Fruit fly (Drosophila melanogaster): ENCODE data around the gene Cpr66Cb.

The Cpr66Cb gene

dm6 chr3L:8358776-8359455, 22.4 kb downstream of the Cpr66Cb start:
- TF ChIP-seq noc (tag; optimal IDR thresholded peaks at IDR 0.05), result peak; percentile 60

DNA sequence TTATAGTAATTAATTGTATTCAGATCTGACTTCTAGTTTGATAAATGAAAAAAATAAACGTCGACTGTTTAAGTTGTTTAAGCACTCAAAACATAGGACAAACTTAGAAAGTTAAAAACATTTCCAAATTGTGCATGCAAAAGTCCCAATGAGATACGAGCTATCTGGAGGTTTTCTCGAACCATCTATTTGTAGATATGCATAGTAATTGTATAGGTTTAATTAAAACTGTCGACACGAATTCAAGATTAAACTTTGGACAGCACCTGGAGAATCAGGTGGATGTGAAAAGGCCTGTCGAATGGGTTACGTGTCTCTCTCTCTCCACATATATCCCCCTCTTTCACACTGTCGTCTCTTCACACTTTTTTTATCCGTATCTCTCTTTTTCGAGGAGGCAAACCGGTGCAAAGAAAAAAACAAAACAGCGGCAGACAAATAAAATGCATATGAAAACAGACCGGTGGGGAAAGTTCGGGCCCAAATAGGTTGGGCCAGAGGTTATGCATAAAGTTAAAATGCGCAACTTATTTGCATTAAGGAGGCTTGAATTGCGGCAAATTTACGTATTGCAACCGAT, 23.7 kb downstream of the Cpr66Cb start:
- TF ChIP-seq noc (tag; optimal IDR thresholded peaks at IDR 0.05), result no peak

DNA sequence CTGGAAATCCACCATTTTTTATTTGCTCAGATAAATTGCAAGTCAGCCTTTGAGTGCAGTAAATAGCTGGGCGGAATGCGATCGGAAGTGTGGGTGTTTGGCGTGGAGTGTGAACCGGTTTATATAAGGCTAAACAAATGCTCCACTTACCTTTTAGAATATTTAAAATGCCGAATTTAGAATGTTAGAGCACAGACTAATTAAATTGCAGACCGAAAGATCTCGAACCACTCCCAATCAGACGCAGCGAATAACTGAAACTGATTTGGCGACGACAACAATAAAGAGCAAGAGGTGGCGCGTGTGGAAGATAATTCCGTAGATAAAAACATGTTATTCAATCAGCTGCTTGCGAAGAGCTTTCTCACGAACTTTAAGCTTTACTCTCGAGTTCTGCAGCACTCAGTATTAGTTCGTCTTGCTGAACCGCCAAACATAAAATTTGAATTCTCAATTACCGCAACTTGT, 24.2 kb downstream of the Cpr66Cb start, which contains the start of gene Idh:
Gene Idh, minus strand, starts transcription at position 264 of the 468 bp plus-strand sequence.
- TF ChIP-seq noc (tag; optimal IDR thresholded peaks at IDR 0.05), result peak; percentile 61

DNA sequence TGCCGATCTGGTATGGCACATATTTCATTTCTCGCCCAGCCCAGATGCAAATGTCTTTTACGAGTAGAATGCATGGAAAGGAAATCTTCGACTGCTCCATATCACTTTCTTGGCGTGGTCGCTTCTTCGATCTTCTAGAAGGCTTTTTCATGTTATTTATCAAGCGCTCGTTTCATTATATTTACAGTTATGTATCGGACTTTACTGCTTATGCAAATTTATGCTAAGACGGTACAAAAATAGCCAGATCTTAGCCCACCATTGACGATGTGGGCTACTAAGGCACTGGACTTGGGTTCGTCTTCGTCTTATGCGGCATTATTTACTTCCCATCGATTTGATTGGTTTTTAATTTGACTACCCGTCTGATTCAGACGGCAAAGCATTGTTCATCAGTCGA, 26.8 kb downstream of the Cpr66Cb start:
- TF ChIP-seq noc (tag; optimal IDR thresholded peaks at IDR 0.05), result no peak

DNA sequence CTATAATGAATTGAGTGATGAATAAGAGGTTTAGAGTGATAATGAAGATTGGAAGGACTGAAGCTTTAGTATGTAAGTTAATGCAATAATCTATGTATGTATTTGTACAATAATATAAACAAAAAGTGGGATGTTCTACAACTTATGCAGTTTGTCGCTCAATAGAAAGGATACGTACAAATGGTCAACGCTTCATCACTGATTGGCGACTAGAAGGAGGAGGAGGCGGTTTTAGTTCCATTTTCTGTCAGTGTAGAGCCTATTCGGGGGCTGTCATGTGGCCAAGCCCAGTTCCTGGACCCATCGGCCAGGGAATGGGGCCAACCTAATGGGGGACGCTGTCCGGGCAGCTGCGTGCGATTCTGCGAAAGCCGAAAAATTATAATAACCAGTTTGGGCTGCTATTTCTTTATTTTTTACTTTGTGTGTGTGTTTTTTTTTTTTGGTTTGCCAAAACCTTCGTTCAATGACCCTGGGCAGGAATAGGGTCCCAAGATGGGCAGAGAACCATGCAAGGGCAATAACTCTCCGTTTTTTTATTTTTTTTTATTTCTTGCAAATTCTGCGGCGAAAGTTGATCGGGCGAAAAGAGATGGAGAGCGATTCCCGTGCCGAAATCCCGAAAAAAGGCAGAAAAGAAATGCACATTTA, 32.3 kb downstream of the Cpr66Cb start:
- TF ChIP-seq noc (tag; optimal IDR thresholded peaks at IDR 0.05), result no peak

DNA sequence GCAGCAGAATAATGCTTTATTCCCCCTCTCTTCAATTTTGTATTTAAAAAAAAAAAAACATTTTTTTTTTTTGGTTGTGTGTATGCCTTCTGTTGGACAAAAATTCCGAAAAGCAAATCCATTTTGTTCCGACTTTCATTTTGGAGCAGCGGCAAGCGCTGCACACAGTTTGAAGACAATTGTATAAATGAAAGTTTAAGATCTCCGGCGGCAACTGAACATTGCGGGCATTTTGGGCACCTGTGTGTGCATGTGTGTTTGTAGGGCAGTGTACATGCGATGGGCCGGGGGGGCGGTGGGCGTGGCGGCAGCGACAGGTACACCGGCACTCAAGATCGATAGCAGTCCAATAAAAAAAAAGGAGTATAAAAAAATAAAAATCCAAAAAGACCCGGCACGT, 33.0 kb downstream of the Cpr66Cb start:
- TF ChIP-seq noc (tag; optimal IDR thresholded peaks at IDR 0.05), result no peak

dm6 chr3L:8370922-8371321, 34.5 kb downstream of the Cpr66Cb start:
- no peak for TF ChIP-seq noc (tag; optimal IDR thresholded peaks at IDR 0.05)

dm6 chr3L:8371538-8371937, 35.1 kb downstream of the Cpr66Cb start:
- no peak for TF ChIP-seq noc (tag; optimal IDR thresholded peaks at IDR 0.05)

dm6 chr3L:8372035-8372434, 35.6 kb downstream of the Cpr66Cb start, which contains the start of gene ImpE1:
ImpE1 (plus strand) TSS chr3L:8372405.
- no peak for TF ChIP-seq noc (tag; optimal IDR thresholded peaks at IDR 0.05)

DNA sequence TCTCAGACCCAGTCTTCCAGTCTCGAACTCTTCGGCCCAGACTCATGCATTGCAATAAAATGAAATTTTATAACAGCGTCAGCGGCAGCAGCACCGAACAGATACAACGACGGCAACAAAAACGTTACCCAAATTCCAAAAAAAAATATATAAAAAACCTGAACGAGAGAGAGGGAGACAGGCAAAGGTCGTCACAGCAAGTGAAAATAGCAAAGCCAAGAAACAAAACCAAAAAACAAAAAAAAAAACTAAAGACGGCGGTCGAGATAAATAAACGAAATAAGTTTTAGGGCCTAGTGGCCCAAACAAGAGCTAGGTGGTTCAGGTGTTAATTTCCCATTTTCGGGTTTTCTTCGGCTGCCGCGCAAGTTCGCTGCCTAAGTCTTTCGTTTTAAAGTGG, 37.6 kb downstream of the Cpr66Cb start:
- TF ChIP-seq noc (tag; optimal IDR thresholded peaks at IDR 0.05), result no peak

DNA sequence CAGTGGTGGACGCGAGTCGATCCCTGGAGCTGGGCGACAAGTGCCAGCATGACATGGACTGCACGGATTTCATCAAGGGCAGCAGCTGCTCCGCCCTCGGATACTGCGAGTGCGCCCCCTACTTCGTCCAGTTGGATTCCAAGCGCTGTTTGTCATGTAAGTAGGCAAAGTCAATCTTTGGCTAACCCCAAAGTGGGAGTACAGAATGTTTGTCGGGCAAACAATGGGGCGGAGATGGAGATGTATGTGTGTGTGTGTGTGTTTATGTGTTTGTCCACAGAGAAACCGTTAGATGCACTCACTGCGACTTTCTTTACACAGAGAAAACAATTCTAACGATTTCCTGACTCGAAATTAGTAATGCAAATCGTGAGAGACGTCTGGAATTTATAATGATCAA, 42.7 kb downstream of the Cpr66Cb start:
- TF ChIP-seq noc (tag; optimal IDR thresholded peaks at IDR 0.05), result no peak

- TF ChIP-seq noc (tag; optimal IDR thresholded peaks at IDR 0.05), result no peak
These were observed 47.5 kb downstream of the Cpr66Cb start for dm6 chr3L:8383968-8384367.

DNA sequence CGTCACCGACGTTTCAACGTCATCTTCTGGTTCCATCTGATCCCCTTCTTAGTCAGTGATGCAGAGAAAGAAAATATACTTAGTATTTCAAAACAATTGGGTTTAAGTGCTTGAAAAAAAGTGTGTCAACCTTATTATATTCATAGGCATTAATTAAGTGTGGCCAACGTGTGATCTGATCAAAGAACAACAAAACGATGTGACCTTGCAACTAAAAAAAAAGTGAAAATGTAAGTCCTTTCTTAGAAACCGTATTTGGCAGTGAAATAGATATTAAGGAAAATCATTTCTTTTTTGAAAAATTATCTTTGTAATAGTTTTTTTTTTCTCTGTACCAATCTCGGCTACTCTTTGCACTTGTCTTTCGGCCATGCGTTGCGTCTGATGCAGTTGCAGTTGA, 48.6 kb downstream of the Cpr66Cb start:
- TF ChIP-seq noc (tag; optimal IDR thresholded peaks at IDR 0.05), result no peak

All from whole organism, larva.